Fruit fly (Drosophila melanogaster): ENCODE data around the gene Kaz.
A peak's percentile ranks its signal among the peaks of the same experiment; 100 is the strongest.

The Kaz gene

dm6 chr3R:24870389-24871048 lies 40.8 kb upstream of the Kaz start, which contains the start of gene CycB3 (continued):
- no peak for TF ChIP-seq en (GFP tag; optimal IDR thresholded peaks at IDR 0.05)
- TF ChIP-seq mirr (GFP tag; optimal IDR thresholded peaks at IDR 0.05), result peak; percentile 22
- no peak for TF ChIP-seq Adf1 (GFP tag; IDR thresholded peaks at IDR 0.05)
- no peak for TF ChIP-seq zen2 (GFP tag; IDR thresholded peaks at IDR 0.05; ENCODE audit: partially characterized antibody)
- peak; percentile 31 for TF ChIP-seq Bdp1 (GFP tag; optimal IDR thresholded peaks at IDR 0.05)
- peak; percentile 58 for TF ChIP-seq YL-1 (GFP tag; optimal IDR thresholded peaks at IDR 0.05)
- peak in 1 of 3 experiments; percentile 28 for TF ChIP-seq Stat92E (GFP tag; optimal IDR thresholded peaks at IDR 0.05)
- no peak for TF ChIP-seq hkb (optimal IDR thresholded peaks at IDR 0.05)
- TF ChIP-seq hkb (GFP tag; IDR thresholded peaks at IDR 0.05), result 0 out of 2 replicates have a peak, but pooled peaks have one; percentile 9
- TF ChIP-seq Jarid2 (GFP tag; optimal IDR thresholded peaks at IDR 0.05), result peak; percentile 26
- no peak for TF ChIP-seq ems (GFP tag; optimal IDR thresholded peaks at IDR 0.05)
- TF ChIP-seq CG2116 (GFP tag; optimal IDR thresholded peaks at IDR 0.05), result peak; percentile 99
- TF ChIP-seq CG33557 (GFP tag; optimal IDR thresholded peaks at IDR 0.05), result peak; percentile 8
- TF ChIP-seq cad (GFP tag; optimal IDR thresholded peaks at IDR 0.05), result no peak
- TF ChIP-seq NC2β (GFP tag; optimal IDR thresholded peaks at IDR 0.05), result peak; percentile 51
- TF ChIP-seq az2 (GFP tag; optimal IDR thresholded peaks at IDR 0.05), result no peak
- TF ChIP-seq CG17328 (GFP tag; IDR thresholded peaks at IDR 0.05), result peak; percentile 46; the same call in 1 of the 2 replicates
- no peak for TF ChIP-seq Gug (GFP tag; IDR thresholded peaks at IDR 0.05)
- no peak for TF ChIP-seq prd (optimal IDR thresholded peaks at IDR 0.05)
- 0 out of 3 replicates have a peak, but pooled peaks have one; percentile 13 for TF ChIP-seq prd (GFP tag; IDR thresholded peaks at IDR 0.05)
- TF ChIP-seq CG15514 (GFP tag; optimal IDR thresholded peaks at IDR 0.05), result peak; percentile 81
- TF ChIP-seq Tbp (GFP tag; optimal IDR thresholded peaks at IDR 0.05), result peak; percentile 17
- TF ChIP-seq CG12391 (tag; optimal IDR thresholded peaks at IDR 0.05), result peak; percentile 31
- no peak for TF ChIP-seq ap (GFP tag; IDR thresholded peaks at IDR 0.05)
- TF ChIP-seq CG10979 (tag; optimal IDR thresholded peaks at IDR 0.05), result peak; percentile 41
- no peak for TF ChIP-seq CG18599 (GFP tag; optimal IDR thresholded peaks at IDR 0.05)
- no peak for TF ChIP-seq sisA (GFP tag; IDR thresholded peaks at IDR 0.05)
- TF ChIP-seq BEAF-32 (GFP tag; optimal IDR thresholded peaks at IDR 0.05), result peak; percentile 56
- no peak for TF ChIP-seq pan (optimal IDR thresholded peaks at IDR 0.05)
- peak in 1 of 2 experiments; percentile 38 for TF ChIP-seq pan (GFP tag; optimal IDR thresholded peaks at IDR 0.05 in 1 of 2, IDR thresholded peaks at IDR 0.05 in 1 of 2)
- TF ChIP-seq so (GFP tag; IDR thresholded peaks at IDR 0.05), result no peak
- no peak for TF ChIP-seq CG12942 (GFP tag; optimal IDR thresholded peaks at IDR 0.05)
- TF ChIP-seq abd-A (tag; optimal IDR thresholded peaks at IDR 0.05), result no peak
- no peak for TF ChIP-seq CG15696 (tag; optimal IDR thresholded peaks at IDR 0.05)
- peak; percentile 16 for TF ChIP-seq nom (GFP tag; optimal IDR thresholded peaks at IDR 0.05)
- TF ChIP-seq CG33213 (GFP tag; optimal IDR thresholded peaks at IDR 0.05), result peak; percentile 63
- peak; percentile 46 for TF ChIP-seq NfI (GFP tag; optimal IDR thresholded peaks at IDR 0.05)
- TF ChIP-seq nau (GFP tag; optimal IDR thresholded peaks at IDR 0.05), result no peak
- peak; percentile 55 for TF ChIP-seq Rfx (GFP tag; IDR thresholded peaks at IDR 0.05)
- TF ChIP-seq tna (GFP tag; IDR thresholded peaks at IDR 0.05; ENCODE audit: partially characterized antibody), result 0 out of 2 replicates have a peak, but pooled peaks have one; percentile 30
- TF ChIP-seq CG7745 (tag; optimal IDR thresholded peaks at IDR 0.05), result no peak
- TF ChIP-seq CG11723 (GFP tag; optimal IDR thresholded peaks at IDR 0.05), result peak; percentile 3
- TF ChIP-seq hbn (GFP tag; IDR thresholded peaks at IDR 0.05; ENCODE audit: partially characterized antibody), result no peak
- TF ChIP-seq bsh (GFP tag; optimal IDR thresholded peaks at IDR 0.05), result no peak
- peak; percentile 20; the same call in 1 of the 2 replicates for TF ChIP-seq ttk (GFP tag; IDR thresholded peaks at IDR 0.05)
- TF ChIP-seq dpn (GFP tag; optimal IDR thresholded peaks at IDR 0.05), result peak in 1 of 2 experiments; percentile 2
- 0 out of 3 replicates have a peak, but pooled peaks have one; percentile 51 for TF ChIP-seq CG6791 (GFP tag; IDR thresholded peaks at IDR 0.05; ENCODE audit: partially characterized antibody)
- TF ChIP-seq chinmo (GFP tag; IDR thresholded peaks at IDR 0.05; ENCODE audit: partially characterized antibody), result peak; percentile 62; the same call in 2 of the 4 replicates

Data from whole organism, embryonic.